Worm (Caenorhabditis elegans) whole organism, young adult: ENCODE measurements around the gene gldi-4.
A peak's percentile ranks its signal among the peaks of the same experiment; 100 is the strongest.

Source experiments
- B0336.3 ChIP-seq: fragments of 200-800 bp; sonication (Bioruptor generic); IDR thresholded peaks from 2 replicates; pipeline ENCODE4 v1.3.6; 2022; ENCODE audit warnings: missing genetic modification characterization, missing compliant biosample characterization
- C06A6.2 ChIP-seq: fragments of 200-800 bp; sonication (Bioruptor generic); conservative IDR thresholded peaks from 2 replicates; pipeline ENCODE4 v1.3.6; 2022; ENCODE audit warnings: missing genetic modification characterization, missing compliant biosample characterization
- C17E4.6 ChIP-seq: fragments of 200-800 bp; sonication (Bioruptor generic); IDR thresholded peaks from 2 replicates; pipeline ENCODE4 v1.3.6; 2022; ENCODE audit warnings: missing genetic modification reagents, missing genetic modification characterization, missing compliant biosample characterization
- F22D6.2 ChIP-seq: sonication (generic microtip); optimal IDR thresholded peaks from 2 replicates; lab custom pipeline; 2016; ENCODE audit warnings: mild to moderate bottlenecking, missing genetic modification characterization, missing compliant biosample characterization
- F23B12.7 ChIP-seq: sonication (generic microtip); optimal IDR thresholded peaks from 2 replicates; lab custom pipeline; 2017; ENCODE audit warnings: missing genetic modification characterization, mild to moderate bottlenecking, missing compliant biosample characterization, antibody characterized with exemption, moderate library complexity; ENCODE audit not compliant: insufficient read depth
- K11D2.4 ChIP-seq: fragments of 200-800 bp; sonication (Bioruptor generic); IDR thresholded peaks from 2 replicates; pipeline ENCODE4 v1.3.6; 2022; ENCODE audit warnings: missing genetic modification reagents, missing genetic modification characterization, missing compliant biosample characterization
- Y53F4B.3 ChIP-seq: fragments of 200-800 bp; sonication (Bioruptor generic); IDR thresholded peaks from 2 replicates; pipeline ENCODE4 v1.3.6; 2022; ENCODE audit warnings: missing genetic modification reagents, missing genetic modification characterization, missing compliant biosample characterization
- Y53G8AR.9 ChIP-seq: fragments of 200-800 bp; sonication (Bioruptor generic); conservative IDR thresholded peaks from 2 replicates; pipeline ENCODE4 v1.3.6; 2022; ENCODE audit warnings: missing genetic modification reagents, missing genetic modification characterization, missing compliant biosample characterization
- Y56A3A.18 ChIP-seq: fragments of 200-800 bp; sonication (Bioruptor generic); IDR thresholded peaks from 2 replicates; pipeline ENCODE4 v1.3.6; 2022; ENCODE audit warnings: missing genetic modification reagents, missing genetic modification characterization, missing compliant biosample characterization
- ZK185.1 ChIP-seq: sonication (generic microtip); optimal IDR thresholded peaks from 2 replicates; lab custom pipeline; 2016; ENCODE audit warnings: mild to moderate bottlenecking, missing genetic modification characterization, missing compliant biosample characterization; ENCODE audit not compliant: poor library complexity, severe bottlenecking
- ama-1 ChIP-seq, 3 experiments: fragments of 150-350 bp in 1 of 3; sonication (generic microtip) in 2 of 3; optimal IDR thresholded peaks; 2 replicates each; lab custom pipeline; 2014 to 2018; ENCODE audit warnings: missing biosample characterization in 2 of 3, missing genetic modification characterization in 2 of 3, missing genetic modification reagents in 2 of 3
- atf-7 ChIP-seq: sonication (generic microtip); optimal IDR thresholded peaks from 2 replicates; lab custom pipeline; 2017; ENCODE audit warnings: mild to moderate bottlenecking, missing genetic modification characterization, missing compliant biosample characterization
- attf-3 ChIP-seq: fragments of 200-800 bp; sonication (Bioruptor generic); conservative IDR thresholded peaks from 2 replicates; pipeline ENCODE4 v1.3.6; 2022; ENCODE audit warnings: missing genetic modification reagents, missing genetic modification characterization, missing compliant biosample characterization
- attf-5 ChIP-seq: fragments of 200-800 bp; sonication (Bioruptor generic); optimal IDR thresholded peaks from 2 replicates; lab custom pipeline; 2018; ENCODE audit warnings: mild to moderate bottlenecking, missing genetic modification characterization, missing compliant biosample characterization
- bed-1 ChIP-seq: fragments of 200-800 bp; sonication (Bioruptor generic); IDR thresholded peaks from 2 replicates; pipeline ENCODE4 v1.3.6; 2022; ENCODE audit warnings: missing genetic modification reagents, missing genetic modification characterization, missing compliant biosample characterization
- cebp-1 ChIP-seq, 2 experiments: fragments of 200-800 bp in 1 of 2; sonication (Bioruptor generic) in 1 of 2; sonication (generic microtip) in 1 of 2; IDR thresholded peaks in 1 of 2; optimal IDR thresholded peaks in 1 of 2; 2 replicates each; pipeline versions ENCODE4 v1.3.6 to Lab custom; 2017 to 2022; ENCODE audit warnings: missing compliant biosample characterization in 2 of 2, missing genetic modification characterization in 2 of 2, mild to moderate bottlenecking in 1 of 2, missing genetic modification reagents in 1 of 2, moderate library complexity in 1 of 2
- ceh-91 ChIP-seq: fragments of 200-800 bp; sonication (Bioruptor generic); IDR thresholded peaks from 2 replicates; pipeline ENCODE4 v1.3.6; 2022; ENCODE audit warnings: missing genetic modification reagents, missing genetic modification characterization, missing compliant biosample characterization
- chd-7 ChIP-seq: sonication (generic microtip); optimal IDR thresholded peaks from 2 replicates; lab custom pipeline; 2016; ENCODE audit warnings: mild to moderate bottlenecking, missing genetic modification characterization, moderate library complexity, missing compliant biosample characterization
- die-1 ChIP-seq: sonication (generic microtip); optimal IDR thresholded peaks from 2 replicates; lab custom pipeline; 2016; ENCODE audit warnings: missing genotype, mild to moderate bottlenecking, missing genetic modification characterization, missing compliant biosample characterization
- dox-1 ChIP-seq: fragments of 200-800 bp; sonication (Bioruptor generic); IDR thresholded peaks from 2 replicates; pipeline ENCODE4 v1.3.6; 2022; ENCODE audit warnings: missing genetic modification reagents, missing genetic modification characterization, missing compliant biosample characterization
- dpff-1 ChIP-seq: sonication (generic microtip); optimal IDR thresholded peaks from 2 replicates; lab custom pipeline; 2017; ENCODE audit warnings: mild to moderate bottlenecking, missing genetic modification characterization, missing compliant biosample characterization
- dpl-1 ChIP-seq: fragments of 150-350 bp; optimal IDR thresholded peaks from 2 replicates; lab custom pipeline; 2014; ENCODE audit warnings: missing biosample characterization, missing genetic modification reagents, missing genetic modification characterization
- egl-44 ChIP-seq: fragments of 200-800 bp; sonication (Bioruptor generic); IDR thresholded peaks from 2 replicates; pipeline ENCODE4 v1.3.6; 2022; ENCODE audit warnings: missing genetic modification reagents, missing genetic modification characterization, missing compliant biosample characterization
- hmg-1.2 ChIP-seq: fragments of 200-800 bp; sonication (Bioruptor generic); IDR thresholded peaks from 2 replicates; pipeline ENCODE4 v1.3.6; 2022; ENCODE audit warnings: missing genetic modification reagents, missing genetic modification characterization, missing compliant biosample characterization
- let-526 ChIP-seq: fragments of 200-800 bp; sonication (Bioruptor generic); IDR thresholded peaks from 2 replicates; pipeline ENCODE4 v1.3.6; 2022; ENCODE audit warnings: missing genetic modification reagents, missing genetic modification characterization, missing compliant biosample characterization
- let-607 ChIP-seq, 2 experiments: fragments of 200-800 bp in 1 of 2; sonication (Bioruptor generic) in 1 of 2; sonication (generic microtip) in 1 of 2; optimal IDR thresholded peaks; 2 replicates each; lab custom pipeline; 2016 to 2018; ENCODE audit warnings: mild to moderate bottlenecking in 2 of 2, missing compliant biosample characterization in 2 of 2, missing genetic modification characterization in 2 of 2, moderate library complexity in 2 of 2, missing genotype in 1 of 2
- lin-40 ChIP-seq: sonication (generic microtip); optimal IDR thresholded peaks from 2 replicates; lab custom pipeline; 2016; ENCODE audit warnings: missing genetic modification characterization, mild to moderate bottlenecking, missing compliant biosample characterization, missing genotype, missing genetic modification reagents
- lin-54 ChIP-seq: fragments of 200-800 bp; sonication (Bioruptor generic); optimal IDR thresholded peaks from 2 replicates; lab custom pipeline; 2018; ENCODE audit warnings: mild to moderate bottlenecking, missing genetic modification characterization, missing compliant biosample characterization
- madf-10 ChIP-seq: sonication (generic microtip); optimal IDR thresholded peaks from 2 replicates; lab custom pipeline; 2016; ENCODE audit warnings: mild to moderate bottlenecking, missing genetic modification characterization, missing compliant biosample characterization
- mel-28 ChIP-seq: sonication (generic microtip); optimal IDR thresholded peaks from 2 replicates; lab custom pipeline; 2016; ENCODE audit warnings: borderline replicate concordance, mild to moderate bottlenecking, missing genetic modification characterization, missing compliant biosample characterization
- mes-4 ChIP-seq: sonication (generic microtip); optimal IDR thresholded peaks from 2 replicates; lab custom pipeline; 2016; ENCODE audit warnings: missing genotype, missing genetic modification characterization, missing compliant biosample characterization
- nhr-120 ChIP-seq: fragments of 200-800 bp; sonication (Bioruptor generic); IDR thresholded peaks from 2 replicates; pipeline ENCODE4 v1.3.6; 2022; ENCODE audit warnings: missing genetic modification characterization, missing compliant biosample characterization
- nhr-27 ChIP-seq: fragments of 200-800 bp; sonication (Bioruptor generic); optimal IDR thresholded peaks from 2 replicates; lab custom pipeline; 2018; ENCODE audit warnings: mild to moderate bottlenecking, missing genetic modification characterization, moderate library complexity, missing compliant biosample characterization
- nhr-80 ChIP-seq: sonication (generic microtip); optimal IDR thresholded peaks from 2 replicates; lab custom pipeline; 2016; ENCODE audit warnings: missing genetic modification characterization, missing compliant biosample characterization
- nhr-90 ChIP-seq: sonication (generic microtip); optimal IDR thresholded peaks from 2 replicates; lab custom pipeline; 2016; ENCODE audit warnings: missing genotype, mild to moderate bottlenecking, missing genetic modification characterization, missing compliant biosample characterization
- pbrm-1 ChIP-seq: fragments of 200-800 bp; sonication (Bioruptor generic); IDR thresholded peaks from 2 replicates; pipeline ENCODE4 v1.3.6; 2022; ENCODE audit warnings: missing genetic modification reagents, missing genetic modification characterization, missing compliant biosample characterization
- repo-1 ChIP-seq: sonication (generic microtip); optimal IDR thresholded peaks from 2 replicates; lab custom pipeline; 2017; ENCODE audit warnings: mild to moderate bottlenecking, missing genetic modification characterization, missing compliant biosample characterization
- sdz-38 ChIP-seq: sonication (generic microtip); optimal IDR thresholded peaks from 2 replicates; lab custom pipeline; 2016; ENCODE audit warnings: missing genotype, missing genetic modification characterization, missing compliant biosample characterization
- snpc-1.3 ChIP-seq: sonication (generic microtip); optimal IDR thresholded peaks from 2 replicates; lab custom pipeline; 2017; ENCODE audit warnings: missing genetic modification characterization, mild to moderate bottlenecking, missing compliant biosample characterization, antibody characterized with exemption, moderate library complexity, missing genotype, missing genetic modification reagents; ENCODE audit not compliant: insufficient read depth
- tbp1 ChIP-seq: fragments of 200-800 bp; sonication (Bioruptor generic); optimal IDR thresholded peaks from 2 replicates; lab custom pipeline; 2018; ENCODE audit warnings: mild to moderate bottlenecking, missing genetic modification characterization, missing compliant biosample characterization
- ztf-18 ChIP-seq: sonication (generic microtip); optimal IDR thresholded peaks from 2 replicates; lab custom pipeline; 2016; ENCODE audit warnings: missing genotype, mild to moderate bottlenecking, missing genetic modification characterization, missing compliant biosample characterization
- ztf-22 ChIP-seq: fragments of 200-800 bp; sonication (Bioruptor generic); optimal IDR thresholded peaks from 2 replicates; lab custom pipeline; 2018; ENCODE audit warnings: mild to moderate bottlenecking, missing genetic modification characterization, moderate library complexity, missing compliant biosample characterization
- ztf-26 ChIP-seq: sonication (generic microtip); optimal IDR thresholded peaks from 2 replicates; lab custom pipeline; 2017; ENCODE audit warnings: missing genetic modification characterization, missing compliant biosample characterization

The gldi-4 gene

ce11 chrIV:7046641-7047361, 29.4 kb downstream of the gldi-4 start:
- peak; percentile 52 for TF ChIP-seq nhr-80 (tag; lab: Kevin White, UChicago)
- TF ChIP-seq let-607 (tag; optimal IDR thresholded peaks at IDR 0.05; lab: Kevin White, UChicago), result peak in 1 of 2 experiments; percentile 39
- TF ChIP-seq madf-10 (tag; lab: Kevin White, UChicago), result no peak

- TF ChIP-seq B0336.3 (peak; percentile 48; the same call in 1 of the 2 replicates), attf-3 (GFP tag; lab: Robert Waterston, UW) (no peak), tbp1 (GFP tag; lab: Kevin White, UChicago) (peak; percentile 40), ztf-18 (tag; lab: Kevin White, UChicago) (peak; percentile 20), K11D2.4 (GFP tag; lab: Robert Waterston, UW) (peak; percentile 39; the same call in 1 of the 2 replicates), nhr-80 (tag; lab: Kevin White, UChicago) (peak; percentile 84), mel-28 (tag; lab: Kevin White, UChicago) (no peak), repo-1 (tag; lab: Kevin White, UChicago) (peak; percentile 26), C06A6.2 (0 out of 2 replicates have a peak, but pooled peaks have one; percentile 36), dox-1 (GFP tag; lab: Robert Waterston, UW) (peak; percentile 49; the same call in 1 of the 2 replicates), mes-4 (tag; lab: Kevin White, UChicago) (no peak), die-1 (tag; lab: Kevin White, UChicago) (no peak), let-607 (tag; optimal IDR thresholded peaks at IDR 0.05; lab: Kevin White, UChicago) (peak; percentile 3 to 43), ztf-22 (peak; percentile 75), nhr-27 (tag; lab: Kevin White, UChicago) (no peak), ztf-26 (tag; lab: Kevin White, UChicago) (peak; percentile 62), chd-7 (peak; percentile 83), bed-1 (GFP tag; lab: Robert Waterston, UW) (no peak), hmg-1.2 (GFP tag; lab: Robert Waterston, UW) (peak; percentile 70; the same call in 1 of the 2 replicates), egl-44 (GFP tag; lab: Robert Waterston, UW) (0 out of 2 replicates have a peak, but pooled peaks have one; percentile 8), sdz-38 (tag; lab: Kevin White, UChicago) (no peak), pbrm-1 (GFP tag; lab: Robert Waterston, UW) (no peak), F22D6.2 (peak; percentile 40), ceh-91 (no peak), snpc-1.3 (tag; lab: Kevin White, UChicago) (no peak), F23B12.7 (tag; lab: Kevin White, UChicago) (no peak), lin-54 (GFP tag; lab: Kevin White, UChicago) (peak; percentile 39), Y53G8AR.9 (GFP tag; lab: Robert Waterston, UW) (0 out of 2 replicates have a peak, but pooled peaks have one; percentile 19), Y53F4B.3 (GFP tag; lab: Robert Waterston, UW) (no peak), C17E4.6 (GFP tag; lab: Robert Waterston, UW) (no peak), cebp-1 (GFP tag; IDR thresholded peaks at IDR 0.05; lab: Robert Waterston, UW) (no peak), cebp-1 (tag; optimal IDR thresholded peaks at IDR 0.05; lab: Kevin White, UChicago) (peak; percentile 68), dpff-1 (tag; lab: Kevin White, UChicago) (no peak), ama-1 (optimal IDR thresholded peaks at IDR 0.05; lab: Kevin White, UChicago) (peak; percentile 62), ama-1 (GFP tag; optimal IDR thresholded peaks at IDR 0.05; lab: Kevin White, UChicago) (no peak), let-526 (GFP tag; lab: Robert Waterston, UW) (peak; percentile 6; the same call in 1 of the 2 replicates), lin-40 (tag; lab: Kevin White, UChicago) (peak; percentile 74), Y56A3A.18 (GFP tag; lab: Robert Waterston, UW) (0 out of 2 replicates have a peak, but pooled peaks have one; percentile 24), attf-5 (peak; percentile 73), nhr-120 (GFP tag; lab: Robert Waterston, UW) (no peak), ZK185.1 (tag; lab: Kevin White, UChicago) (peak; percentile 70), nhr-90 (tag; lab: Kevin White, UChicago) (peak; percentile 5), atf-7 (peak; percentile 54), dpl-1 (GFP tag; lab: Kevin White, UChicago) (no peak)
These were observed 30.3 kb downstream of the gldi-4 start for ce11 chrIV:7047762-7048178.
